Fruit fly (Drosophila melanogaster) whole organism: Measurements from ENCODE around the gene CG6567.

Experiments used
- CG8478 ChIP-seq: fragments of >200 bp; optimal IDR thresholded peaks from 2 replicates; lab custom pipeline; 2018; ENCODE audit warnings: inconsistent platforms
- Dll ChIP-seq: fragments of >200 bp; optimal IDR thresholded peaks from 2 replicates; lab custom pipeline; 2017
- pan ChIP-seq: fragments of >200 bp; optimal IDR thresholded peaks from 2 replicates; lab custom pipeline; 2017
- psq ChIP-seq: fragments of >200 bp; optimal IDR thresholded peaks from 2 replicates; lab custom pipeline; 2017

DNA sequence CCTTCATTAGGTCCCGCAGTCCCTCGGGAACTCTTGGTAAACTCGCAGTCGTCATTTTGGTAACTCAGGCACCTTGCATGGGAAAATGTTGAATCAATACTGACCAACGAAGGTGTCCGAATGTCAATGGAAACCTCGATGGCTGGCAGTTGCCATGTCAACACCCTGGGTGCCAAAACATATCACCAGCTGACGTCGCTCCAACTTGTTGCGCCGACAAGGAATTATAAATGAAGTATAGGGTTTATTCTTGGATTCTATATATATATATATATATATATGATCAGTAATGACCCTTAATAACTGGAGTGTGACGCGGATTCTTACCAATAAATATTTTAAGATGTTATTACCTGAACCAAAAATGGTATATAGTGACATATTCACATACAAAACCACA lies 50.4 kb downstream of the CG6567 start, which contains the start of gene CG14692:
- TF ChIP-seq Dll (lab: Kevin White, UChicago) = no peak
- no peak for TF ChIP-seq CG8478
- TF ChIP-seq psq (lab: Kevin White, UChicago) = no peak
- TF ChIP-seq pan (lab: Kevin White, UChicago) = no peak
